Worm (Caenorhabditis elegans) whole organism, midembryonic: ENCODE data around the gene Y77E11A.12.

Source experiments
- T22C8.4 ChIP-seq: fragments of 200-800 bp; sonication (Bioruptor generic); IDR thresholded peaks from 2 replicates; pipeline ENCODE4 v1.3.6; 2022; ENCODE audit warnings: missing genetic modification characterization, missing compliant biosample characterization
- cog-1 ChIP-seq: sonication (generic microtip); optimal IDR thresholded peaks from 2 replicates; lab custom pipeline; 2016; ENCODE audit warnings: missing genetic modification characterization, missing compliant biosample characterization
- flt-1 ChIP-seq: fragments of 200-800 bp; sonication (Bioruptor generic); IDR thresholded peaks from 2 replicates; pipeline ENCODE4 v1.3.6; 2022; ENCODE audit warnings: missing genetic modification characterization, missing compliant biosample characterization
- klf-2 ChIP-seq: fragments of 200-800 bp; sonication (Bioruptor generic); conservative IDR thresholded peaks from 2 replicates; pipeline ENCODE4 v1.3.6; 2022; ENCODE audit warnings: missing genetic modification reagents, missing genetic modification characterization, missing compliant biosample characterization
- med-1 ChIP-seq: sonication (generic microtip); optimal IDR thresholded peaks from 2 replicates; lab custom pipeline; 2017; ENCODE audit warnings: missing genetic modification characterization, mild to moderate bottlenecking, missing compliant biosample characterization, antibody characterized with exemption, missing genetic modification reagents; ENCODE audit not compliant: insufficient read depth
- ref-1 ChIP-seq: fragments of 200-800 bp; sonication (Bioruptor generic); conservative IDR thresholded peaks from 2 replicates; pipeline ENCODE4 v1.3.6; 2022; ENCODE audit warnings: missing genetic modification reagents, missing genetic modification characterization, missing compliant biosample characterization
- tab-1 ChIP-seq: fragments of 200-800 bp; sonication (Bioruptor generic); IDR thresholded peaks from 2 replicates; pipeline ENCODE4 v1.3.6; 2022; ENCODE audit warnings: missing genetic modification characterization, missing compliant biosample characterization
- ztf-23 ChIP-seq: fragments of 200-800 bp; sonication (Bioruptor generic); IDR thresholded peaks from 2 replicates; pipeline ENCODE4 v1.3.6; 2022; ENCODE audit warnings: missing genetic modification reagents, missing genetic modification characterization, missing compliant biosample characterization
- ztf-29 ChIP-seq: fragments of 200-800 bp; sonication (Bioruptor generic); IDR thresholded peaks from 2 replicates; pipeline ENCODE4 v1.3.6; 2022; ENCODE audit warnings: missing genetic modification reagents, missing genetic modification characterization, missing compliant biosample characterization

Y77E11A.12 gene

ce11 chrIV:1496679-1497033 lies 21.7 kb upstream of the Y77E11A.12 start:
- TF ChIP-seq flt-1 (no peak), T22C8.4 (no peak), ztf-23 (GFP tag; lab: Robert Waterston, UW) (no peak), klf-2 (no peak), ztf-29 (GFP tag; lab: Robert Waterston, UW) (no peak), ref-1 (GFP tag; lab: Robert Waterston, UW) (no peak), cog-1 (tag; lab: Kevin White, UChicago) (no peak), med-1 (GFP tag; lab: Kevin White, UChicago) (no peak), tab-1 (GFP tag; lab: Robert Waterston, UW) (no peak)

DNA sequence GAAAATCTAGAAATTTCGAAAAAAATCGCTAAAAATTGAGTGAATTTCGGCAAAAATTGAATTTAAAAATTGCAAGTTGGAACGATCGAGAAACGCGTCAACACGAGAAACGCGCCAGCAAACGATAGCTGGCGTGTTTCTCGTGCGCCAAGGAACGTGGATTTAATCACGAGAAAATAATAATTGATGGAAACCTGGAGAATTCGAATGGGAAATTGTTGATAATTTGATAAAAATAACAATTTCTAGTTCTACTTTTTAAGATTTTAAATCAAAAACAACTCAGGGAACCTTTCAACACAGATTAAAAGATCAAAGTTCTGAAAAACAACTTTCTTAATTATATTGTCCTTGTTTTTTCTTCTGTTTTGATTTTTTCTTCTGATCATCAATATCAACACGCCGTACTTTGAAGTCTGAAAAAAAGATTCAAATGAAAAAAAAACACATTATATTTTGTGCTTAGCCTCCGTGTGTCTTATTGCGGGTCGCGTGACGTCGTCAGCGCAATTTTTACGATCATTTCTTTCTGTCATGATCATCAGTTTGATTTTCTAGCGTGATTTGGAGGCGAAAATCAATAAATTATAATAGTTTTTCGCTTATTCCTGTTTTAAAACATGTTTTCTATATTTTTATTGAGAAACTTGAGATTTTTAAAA lies 21.2 kb upstream of the Y77E11A.12 start, which contains the start of gene npp-20:
Gene npp-20 (minus strand): TSS at position 6 of the 662 bp plus-strand sequence.
- no peak for TF ChIP-seq ztf-23 (GFP tag; lab: Robert Waterston, UW)

DNA sequence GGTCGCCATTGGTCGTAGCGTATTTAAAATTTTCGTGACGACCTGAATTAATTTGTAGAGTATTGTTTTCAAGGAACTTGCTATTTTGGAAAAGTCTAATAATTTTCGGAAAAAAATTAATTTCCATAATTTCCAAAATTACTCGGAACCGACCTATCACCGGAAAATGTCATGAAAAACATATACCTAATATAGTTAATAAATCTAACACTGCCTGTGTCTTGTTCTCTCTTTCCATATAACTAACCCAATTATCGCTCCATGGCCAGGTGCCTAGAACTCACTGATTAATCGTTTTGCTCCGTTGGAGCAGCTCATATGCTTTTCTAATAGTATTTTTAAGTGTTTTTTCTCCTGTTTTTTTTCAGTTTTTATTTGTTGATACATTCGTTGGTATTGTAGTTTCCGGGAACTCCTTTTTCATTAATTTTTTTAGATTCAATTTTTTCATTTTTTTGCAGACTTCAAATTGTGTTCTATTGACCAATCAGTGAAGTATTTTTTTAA lies 10.1 kb upstream of the Y77E11A.12 start, which contains the start of gene Y77E11A.16:
Gene Y77E11A.16 (plus strand): TSS at position 457 of the 507 bp plus-strand sequence.
- TF ChIP-seq ztf-23 (GFP tag; lab: Robert Waterston, UW), result no peak
- TF ChIP-seq flt-1, result no peak
- TF ChIP-seq ref-1 (GFP tag; lab: Robert Waterston, UW), result no peak
- TF ChIP-seq cog-1 (tag; lab: Kevin White, UChicago), result no peak
- no peak for TF ChIP-seq tab-1 (GFP tag; lab: Robert Waterston, UW)
- no peak for TF ChIP-seq T22C8.4
- no peak for TF ChIP-seq med-1 (GFP tag; lab: Kevin White, UChicago)
- no peak for TF ChIP-seq ztf-29 (GFP tag; lab: Robert Waterston, UW)

- TF ChIP-seq klf-2 (no peak), tab-1 (GFP tag; lab: Robert Waterston, UW) (no peak), T22C8.4 (no peak), ref-1 (GFP tag; lab: Robert Waterston, UW) (no peak), cog-1 (tag; lab: Kevin White, UChicago) (no peak), ztf-23 (GFP tag; lab: Robert Waterston, UW) (no peak), flt-1 (no peak), med-1 (GFP tag; lab: Kevin White, UChicago) (no peak), ztf-29 (GFP tag; lab: Robert Waterston, UW) (no peak)
These were observed 3.7 kb upstream of the Y77E11A.12 start for ce11 chrIV:1478649-1479048.

DNA sequence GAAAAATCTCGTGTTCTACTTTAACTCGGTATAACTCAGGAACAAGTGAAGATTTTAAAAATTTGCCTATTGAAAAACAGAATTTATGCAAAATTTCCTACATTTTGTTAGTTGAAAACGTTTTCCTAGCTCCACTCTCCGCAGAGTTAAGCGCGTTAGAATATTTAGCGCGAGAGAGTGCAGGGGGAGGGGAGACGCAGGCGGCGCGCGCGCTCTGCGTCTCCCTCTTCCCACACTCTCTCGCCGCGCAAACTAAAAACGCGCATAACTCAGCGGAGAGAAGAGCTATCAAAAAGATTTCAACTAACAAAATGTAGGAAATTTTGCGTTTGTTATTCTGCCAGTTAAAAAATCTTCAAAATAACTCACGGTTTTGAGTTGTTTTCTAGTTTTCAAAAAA lies 2.8 kb downstream of the Y77E11A.12 start:
- TF ChIP-seq ref-1 (GFP tag; lab: Robert Waterston, UW) (no peak), T22C8.4 (no peak), flt-1 (no peak), med-1 (GFP tag; lab: Kevin White, UChicago) (no peak)

DNA sequence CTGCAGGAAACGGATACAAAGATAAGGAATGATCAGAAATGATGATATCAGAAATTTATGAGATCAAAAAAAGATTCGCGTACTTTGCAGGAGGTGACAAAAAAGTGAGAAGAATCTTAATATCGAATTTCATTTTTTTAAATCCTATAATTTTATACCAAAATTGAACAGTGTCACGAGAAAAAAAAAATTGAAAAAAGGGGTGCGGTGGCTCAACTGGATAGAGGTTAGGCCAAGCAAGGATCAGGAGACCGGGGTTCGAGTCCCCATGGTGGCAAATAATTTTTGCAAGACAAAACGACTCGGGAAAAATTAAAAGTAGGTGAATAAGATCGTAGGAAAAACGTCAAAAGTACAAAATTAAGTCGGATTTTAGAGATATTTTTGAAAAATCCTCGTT lies 4.5 kb downstream of the Y77E11A.12 start:
- TF ChIP-seq flt-1, result no peak
- TF ChIP-seq ztf-29 (GFP tag; lab: Robert Waterston, UW), result no peak
- no peak for TF ChIP-seq med-1 (GFP tag; lab: Kevin White, UChicago)
- no peak for TF ChIP-seq klf-2
- TF ChIP-seq cog-1 (tag; lab: Kevin White, UChicago), result no peak
- TF ChIP-seq tab-1 (GFP tag; lab: Robert Waterston, UW), result no peak
- TF ChIP-seq ref-1 (GFP tag; lab: Robert Waterston, UW), result no peak
- TF ChIP-seq T22C8.4, result no peak
- no peak for TF ChIP-seq ztf-23 (GFP tag; lab: Robert Waterston, UW)

- TF ChIP-seq cog-1 (tag; lab: Kevin White, UChicago) (no peak), med-1 (GFP tag; lab: Kevin White, UChicago) (no peak), klf-2 (no peak), ztf-23 (GFP tag; lab: Robert Waterston, UW) (no peak), ref-1 (GFP tag; lab: Robert Waterston, UW) (no peak), ztf-29 (GFP tag; lab: Robert Waterston, UW) (no peak), flt-1 (no peak), T22C8.4 (no peak), tab-1 (GFP tag; lab: Robert Waterston, UW) (no peak)
These were observed 5.8 kb downstream of the Y77E11A.12 start for ce11 chrIV:1469093-1469492.

DNA sequence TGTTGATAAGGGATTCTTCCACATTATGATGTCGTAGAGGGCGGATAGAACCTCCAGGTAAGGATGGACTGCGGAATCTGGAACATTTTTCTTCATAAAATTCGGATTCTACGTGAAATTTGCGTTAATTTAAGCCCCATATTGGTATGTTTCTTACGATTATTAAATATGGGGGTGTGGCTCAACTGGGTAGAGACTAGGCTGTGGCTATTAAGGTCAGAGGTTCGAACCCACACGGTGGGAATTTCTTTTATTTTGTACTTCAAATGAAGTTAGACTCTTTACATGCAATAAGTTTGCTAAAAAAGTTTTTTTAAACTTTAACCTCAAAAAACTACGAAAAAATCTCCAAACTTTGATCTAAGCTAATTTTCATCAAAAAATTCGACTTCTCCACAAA lies 9.4 kb downstream of the Y77E11A.12 start:
- TF ChIP-seq cog-1 (tag; lab: Kevin White, UChicago) (no peak), ztf-23 (GFP tag; lab: Robert Waterston, UW) (no peak), ztf-29 (GFP tag; lab: Robert Waterston, UW) (no peak), klf-2 (no peak), T22C8.4 (no peak)

DNA sequence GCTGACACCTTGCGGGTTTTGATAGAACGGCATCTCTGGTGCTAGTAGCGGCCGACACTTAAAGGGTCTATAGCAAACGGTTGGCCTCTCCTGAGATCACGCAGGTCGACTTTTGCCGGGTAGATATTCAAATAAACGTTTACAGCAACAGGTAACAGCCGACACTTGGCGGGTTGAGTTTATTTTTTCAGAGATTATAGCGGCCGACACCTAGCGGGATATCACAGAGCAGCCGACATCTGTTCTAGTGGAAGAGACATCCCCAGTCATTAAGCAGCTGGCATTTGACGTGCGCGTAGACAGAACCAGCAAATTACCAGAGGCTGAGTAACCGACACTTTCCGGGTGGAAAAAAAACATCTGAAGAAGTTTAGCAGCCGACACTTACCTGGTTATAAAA lies 13.4 kb downstream of the Y77E11A.12 start:
- TF ChIP-seq klf-2 (no peak), T22C8.4 (no peak), ztf-23 (GFP tag; lab: Robert Waterston, UW) (no peak), cog-1 (tag; lab: Kevin White, UChicago) (no peak)

- TF ChIP-seq klf-2 (no peak), med-1 (GFP tag; lab: Kevin White, UChicago) (no peak), ref-1 (GFP tag; lab: Robert Waterston, UW) (no peak), cog-1 (tag; lab: Kevin White, UChicago) (no peak), flt-1 (no peak), tab-1 (GFP tag; lab: Robert Waterston, UW) (no peak), T22C8.4 (no peak), ztf-23 (GFP tag; lab: Robert Waterston, UW) (no peak), ztf-29 (GFP tag; lab: Robert Waterston, UW) (no peak)
These were observed 14.2 kb downstream of the Y77E11A.12 start, which contains the start of gene col-106 for ce11 chrIV:1460686-1461085. col-106 (minus strand) TSS chrIV:1460786.
